Worm (Caenorhabditis elegans) whole organism, young adult: ENCODE results near the gene K07D4.4.

Experiments
- F49E8.2 ChIP-seq: sonication (generic microtip); optimal IDR thresholded peaks from 3 replicates; lab custom pipeline; 2017; ENCODE audit warnings: missing genetic modification characterization, mild to moderate bottlenecking, missing compliant biosample characterization, antibody characterized with exemption, moderate library complexity; ENCODE audit not compliant: insufficient read depth
- ama-1 ChIP-seq, 3 experiments: fragments of 150-350 bp in 1 of 3; sonication (generic microtip) in 2 of 3; optimal IDR thresholded peaks; 2 replicates each; lab custom pipeline; 2014 to 2018; ENCODE audit warnings: missing biosample characterization in 2 of 3, missing genetic modification characterization in 2 of 3, missing genetic modification reagents in 2 of 3
- attf-3 ChIP-seq: fragments of 200-800 bp; sonication (Bioruptor generic); conservative IDR thresholded peaks from 2 replicates; pipeline ENCODE4 v1.3.6; 2022; ENCODE audit warnings: missing genetic modification reagents, missing genetic modification characterization, missing compliant biosample characterization
- egrh-3 ChIP-seq: fragments of 200-800 bp; sonication (Bioruptor generic); IDR thresholded peaks from 2 replicates; pipeline ENCODE4 v1.3.6; 2022; ENCODE audit warnings: missing genetic modification reagents, missing genetic modification characterization, missing compliant biosample characterization
- ekl-4 ChIP-seq: fragments of 200-800 bp; sonication (Bioruptor generic); IDR thresholded peaks from 2 replicates; pipeline ENCODE4 v1.3.6; 2022; ENCODE audit warnings: missing genetic modification reagents, missing genetic modification characterization, missing compliant biosample characterization
- ets-4 ChIP-seq: fragments of 200-800 bp; sonication (Bioruptor generic); optimal IDR thresholded peaks from 2 replicates; lab custom pipeline; 2018; ENCODE audit warnings: mild to moderate bottlenecking, missing genetic modification characterization, missing compliant biosample characterization
- pha-4 ChIP-seq: fragments of 150-350 bp; sonication (generic microtip); optimal IDR thresholded peaks from 2 replicates; lab custom pipeline; 2014; ENCODE audit warnings: missing biosample characterization, missing genetic modification reagents, missing genetic modification characterization
- sea-2 ChIP-seq: fragments of 200-800 bp; sonication (Bioruptor generic); IDR thresholded peaks from 2 replicates; pipeline ENCODE4 v1.3.6; 2022; ENCODE audit warnings: missing genetic modification characterization, missing compliant biosample characterization
- unc-62 ChIP-seq: fragments of 150-350 bp; optimal IDR thresholded peaks from 2 replicates; lab custom pipeline; 2014; ENCODE audit warnings: missing biosample characterization, missing genetic modification reagents, missing genetic modification characterization

DNA sequence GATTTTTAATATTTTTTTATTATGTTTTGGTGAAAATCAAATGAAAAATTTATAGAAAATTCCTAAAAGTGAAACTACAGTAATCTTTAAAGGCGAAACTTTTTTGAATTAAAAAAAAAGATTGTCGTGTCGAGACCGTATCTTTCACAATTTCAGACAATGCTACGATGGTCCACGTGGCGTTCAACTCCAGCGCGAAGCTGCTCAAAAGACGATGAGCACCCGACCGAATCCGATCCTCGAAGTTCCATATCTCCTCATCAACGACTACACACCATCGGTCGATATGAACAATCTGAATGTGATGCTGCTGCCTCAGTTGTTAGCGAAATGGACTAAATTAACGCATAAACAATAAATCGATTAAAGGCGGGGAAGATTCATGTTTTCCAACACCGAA is 10.5 kb upstream of the K07D4.4 start:
- no peak for TF ChIP-seq egrh-3 (GFP tag; lab: Robert Waterston, UW)
- no peak for TF ChIP-seq attf-3 (GFP tag; lab: Robert Waterston, UW)
- no peak for TF ChIP-seq unc-62 (GFP tag; lab: Kevin White, UChicago)
- TF ChIP-seq pha-4 (tag; lab: Kevin White, UChicago), result no peak
- TF ChIP-seq ets-4 (GFP tag; lab: Kevin White, UChicago), result no peak
- peak; percentile 79 for TF ChIP-seq ekl-4 (GFP tag; lab: Robert Waterston, UW)
- peak; percentile 42 for TF ChIP-seq ama-1 (optimal IDR thresholded peaks at IDR 0.05; lab: Kevin White, UChicago)
- TF ChIP-seq ama-1 (GFP tag; optimal IDR thresholded peaks at IDR 0.05; lab: Kevin White, UChicago), result peak in 1 of 2 experiments; percentile 38
- no peak for TF ChIP-seq sea-2
- TF ChIP-seq F49E8.2 (tag; lab: Kevin White, UChicago), result peak; percentile 53
